Worm (Caenorhabditis elegans) whole organism, mixed stage, embryonic: ENCODE measurements around the gene nhr-101.

Experiments used
- flh-1 ChIP-seq: fragments of 200-800 bp; sonication (Bioruptor generic); optimal IDR thresholded peaks from 2 replicates; lab custom pipeline; 2018; ENCODE audit warnings: mild to moderate bottlenecking, missing genetic modification characterization, moderate library complexity, missing compliant biosample characterization
- nhr-12 ChIP-seq: fragments of 150-350 bp; optimal IDR thresholded peaks from 2 replicates; lab custom pipeline; 2014; ENCODE audit warnings: missing biosample characterization, missing genetic modification characterization
- nhr-28 ChIP-seq: fragments of 150-350 bp; optimal IDR thresholded peaks from 2 replicates; lab custom pipeline; 2014; ENCODE audit warnings: missing biosample characterization, missing genetic modification characterization
- unc-39 ChIP-seq: fragments of 150-350 bp; optimal IDR thresholded peaks from 2 replicates; lab custom pipeline; 2014; ENCODE audit warnings: missing biosample characterization, missing genetic modification characterization

ce11 chrV:11536667-11537066 is 33.6 kb upstream of the nhr-101 start:
- TF ChIP-seq flh-1 (GFP tag; lab: Kevin White, UChicago) (no peak), nhr-12 (no peak), unc-39 (tag; lab: Kevin White, UChicago) (no peak), nhr-28 (tag; lab: Kevin White, UChicago) (no peak)
